Worm (Caenorhabditis elegans): ENCODE data around the gene C02F5.12.
A peak's percentile ranks its signal among the peaks of the same experiment; 100 is the strongest.

C02F5.12 gene

ce11 chrIII:8242809-8243208, at the start of gene C02F5.12:
C02F5.12 (minus strand) TSS chrIII:8243029.
- no peak for TF ChIP-seq scrt-1 (GFP tag; IDR thresholded peaks at IDR 0.05)
- TF ChIP-seq ama-1 (optimal IDR thresholded peaks at IDR 0.05), result no peak
- TF ChIP-seq F13C5.2 (tag; optimal IDR thresholded peaks at IDR 0.05), result no peak
- no peak for TF ChIP-seq B0310.2 (tag; optimal IDR thresholded peaks at IDR 0.05)
- TF ChIP-seq tbx-37 (GFP tag; conservative IDR thresholded peaks at IDR 0.05), result no peak
- TF ChIP-seq ets-7 (tag; optimal IDR thresholded peaks at IDR 0.05), result no peak
- no peak for TF ChIP-seq hnd-1 (tag; optimal IDR thresholded peaks at IDR 0.05)

ce11 chrIII:8291268-8292032, 48.6 kb upstream of the C02F5.12 start:
- TF ChIP-seq hmbx-1 (tag; optimal IDR thresholded peaks at IDR 0.05) (no peak), B0310.2 (tag; optimal IDR thresholded peaks at IDR 0.05) (no peak), ceh-13 (GFP tag; optimal IDR thresholded peaks at IDR 0.05) (no peak), ama-1 (optimal IDR thresholded peaks at IDR 0.05) (no peak), scrt-1 (GFP tag; IDR thresholded peaks at IDR 0.05) (no peak), flt-1 (GFP tag; IDR thresholded peaks at IDR 0.05) (no peak), hmg-4 (GFP tag; optimal IDR thresholded peaks at IDR 0.05) (no peak), tbx-37 (GFP tag; conservative IDR thresholded peaks at IDR 0.05) (no peak), tra-4 (tag; optimal IDR thresholded peaks at IDR 0.05) (no peak), pes-1 (GFP tag; IDR thresholded peaks at IDR 0.05) (no peak)

- no peak for TF ChIP-seq hnd-1 (tag; optimal IDR thresholded peaks at IDR 0.05)
- no peak for TF ChIP-seq tra-4 (tag; optimal IDR thresholded peaks at IDR 0.05)
- TF ChIP-seq ets-7 (tag; optimal IDR thresholded peaks at IDR 0.05), result no peak
- TF ChIP-seq sea-1 (GFP tag; conservative IDR thresholded peaks at IDR 0.05), result no peak
- no peak for TF ChIP-seq scrt-1 (GFP tag; IDR thresholded peaks at IDR 0.05)
- TF ChIP-seq ama-1 (optimal IDR thresholded peaks at IDR 0.05), result no peak
- TF ChIP-seq pes-1 (GFP tag; IDR thresholded peaks at IDR 0.05), result no peak
- no peak for TF ChIP-seq hmbx-1 (tag; optimal IDR thresholded peaks at IDR 0.05)
Observed at ce11 chrIII:8289181-8289580, 46.4 kb upstream of the C02F5.12 start.

ce11 chrIII:8287519-8287918, 44.7 kb upstream of the C02F5.12 start:
- no peak for TF ChIP-seq flt-1 (GFP tag; IDR thresholded peaks at IDR 0.05)
- TF ChIP-seq tbx-37 (GFP tag; conservative IDR thresholded peaks at IDR 0.05), result no peak
- TF ChIP-seq hnd-1 (tag; optimal IDR thresholded peaks at IDR 0.05), result no peak
- no peak for TF ChIP-seq aly-1 (tag; optimal IDR thresholded peaks at IDR 0.05)
- no peak for TF ChIP-seq tbx-11 (GFP tag; IDR thresholded peaks at IDR 0.05)
- no peak for TF ChIP-seq pes-1 (GFP tag; IDR thresholded peaks at IDR 0.05)
- peak; percentile 38 for TF ChIP-seq hmg-4 (GFP tag; optimal IDR thresholded peaks at IDR 0.05)
- no peak for TF ChIP-seq ets-7 (tag; optimal IDR thresholded peaks at IDR 0.05)

DNA sequence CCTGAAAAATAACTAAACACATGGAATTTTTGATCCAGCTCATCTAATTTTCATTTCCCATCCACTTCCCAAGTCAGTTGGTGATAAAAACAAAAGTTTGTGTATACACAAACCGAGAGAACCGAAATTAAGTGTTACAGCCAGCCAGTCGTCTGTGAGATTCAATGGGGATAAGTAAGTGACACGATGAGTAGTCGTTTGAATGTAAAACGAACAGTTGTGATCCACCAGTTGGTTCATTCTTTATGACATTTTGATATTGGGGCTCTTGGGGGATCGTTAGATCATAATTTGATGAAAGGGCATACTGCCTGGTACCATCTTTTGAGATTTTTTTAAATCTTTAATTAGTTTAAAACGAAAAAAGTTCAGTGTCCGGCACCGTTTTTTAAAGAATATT, 44.0 kb upstream of the C02F5.12 start:
- TF ChIP-seq ceh-36 (tag; optimal IDR thresholded peaks at IDR 0.05) (no peak), tbx-11 (GFP tag; IDR thresholded peaks at IDR 0.05) (no peak), ama-1 (optimal IDR thresholded peaks at IDR 0.05) (no peak), tbx-37 (GFP tag; conservative IDR thresholded peaks at IDR 0.05) (no peak), F13C5.2 (tag; optimal IDR thresholded peaks at IDR 0.05) (no peak), ets-7 (tag; optimal IDR thresholded peaks at IDR 0.05) (no peak), hnd-1 (tag; optimal IDR thresholded peaks at IDR 0.05) (no peak), aly-1 (tag; optimal IDR thresholded peaks at IDR 0.05) (no peak)

DNA sequence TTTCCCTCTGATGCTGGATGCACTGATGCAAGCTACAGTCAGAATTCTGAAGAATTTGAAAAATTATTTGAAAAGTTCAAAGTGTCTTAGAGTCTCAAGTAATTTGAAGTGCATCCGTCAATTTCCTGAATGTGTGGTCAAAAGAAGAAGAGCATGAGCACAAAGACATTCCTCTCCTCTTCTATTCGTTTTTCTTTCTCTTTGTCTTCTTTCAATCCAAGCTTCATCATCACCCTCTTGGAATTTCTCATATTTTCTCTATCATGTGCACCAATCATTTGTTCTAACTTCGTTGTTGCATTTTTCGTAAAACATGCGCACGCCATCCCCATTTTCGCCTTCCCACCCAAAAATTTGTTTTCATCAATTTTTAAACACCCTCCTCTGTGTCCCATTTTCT, 43.2 kb upstream of the C02F5.12 start:
- no peak for TF ChIP-seq flt-1 (GFP tag; IDR thresholded peaks at IDR 0.05)
- TF ChIP-seq hmg-4 (GFP tag; optimal IDR thresholded peaks at IDR 0.05), result no peak
- TF ChIP-seq pes-1 (GFP tag; IDR thresholded peaks at IDR 0.05), result no peak
- TF ChIP-seq ets-7 (tag; optimal IDR thresholded peaks at IDR 0.05), result no peak
- TF ChIP-seq tra-4 (tag; optimal IDR thresholded peaks at IDR 0.05), result no peak
- no peak for TF ChIP-seq aly-1 (tag; optimal IDR thresholded peaks at IDR 0.05)
- TF ChIP-seq hnd-1 (tag; optimal IDR thresholded peaks at IDR 0.05), result no peak
- TF ChIP-seq ceh-13 (GFP tag; optimal IDR thresholded peaks at IDR 0.05), result no peak
- TF ChIP-seq tbx-11 (GFP tag; IDR thresholded peaks at IDR 0.05), result no peak
- TF ChIP-seq hmbx-1 (tag; optimal IDR thresholded peaks at IDR 0.05), result no peak
- TF ChIP-seq ceh-36 (tag; optimal IDR thresholded peaks at IDR 0.05), result no peak
- no peak for TF ChIP-seq tbx-37 (GFP tag; conservative IDR thresholded peaks at IDR 0.05)
- TF ChIP-seq scrt-1 (GFP tag; IDR thresholded peaks at IDR 0.05), result no peak
- TF ChIP-seq ama-1 (optimal IDR thresholded peaks at IDR 0.05), result no peak
- no peak for TF ChIP-seq F13C5.2 (tag; optimal IDR thresholded peaks at IDR 0.05)
- no peak for TF ChIP-seq B0310.2 (tag; optimal IDR thresholded peaks at IDR 0.05)
- TF ChIP-seq sea-1 (GFP tag; conservative IDR thresholded peaks at IDR 0.05), result no peak

ce11 chrIII:8283525-8283924, 40.7 kb upstream of the C02F5.12 start:
- TF ChIP-seq hmbx-1 (tag; optimal IDR thresholded peaks at IDR 0.05) (no peak), hnd-1 (tag; optimal IDR thresholded peaks at IDR 0.05) (no peak), tbx-11 (GFP tag; IDR thresholded peaks at IDR 0.05) (no peak), flt-1 (GFP tag; IDR thresholded peaks at IDR 0.05) (no peak)

- TF ChIP-seq ceh-13 (GFP tag; optimal IDR thresholded peaks at IDR 0.05), result no peak
- TF ChIP-seq B0310.2 (tag; optimal IDR thresholded peaks at IDR 0.05), result no peak
- no peak for TF ChIP-seq scrt-1 (GFP tag; IDR thresholded peaks at IDR 0.05)
- no peak for TF ChIP-seq aly-1 (tag; optimal IDR thresholded peaks at IDR 0.05)
- TF ChIP-seq ets-7 (tag; optimal IDR thresholded peaks at IDR 0.05), result no peak
- no peak for TF ChIP-seq ceh-36 (tag; optimal IDR thresholded peaks at IDR 0.05)
- TF ChIP-seq tra-4 (tag; optimal IDR thresholded peaks at IDR 0.05), result no peak
- TF ChIP-seq tbx-11 (GFP tag; IDR thresholded peaks at IDR 0.05), result no peak
- no peak for TF ChIP-seq F13C5.2 (tag; optimal IDR thresholded peaks at IDR 0.05)
- TF ChIP-seq pes-1 (GFP tag; IDR thresholded peaks at IDR 0.05), result no peak
- TF ChIP-seq ama-1 (optimal IDR thresholded peaks at IDR 0.05), result no peak
- no peak for TF ChIP-seq tbx-37 (GFP tag; conservative IDR thresholded peaks at IDR 0.05)
- TF ChIP-seq sea-1 (GFP tag; conservative IDR thresholded peaks at IDR 0.05), result no peak
Observed at ce11 chrIII:8281310-8281709, 38.5 kb upstream of the C02F5.12 start.
